Fruit fly (Drosophila melanogaster) whole organism, embryonic: ENCODE data around the gene Cpr67Fa1.

Experiments used
- Abd-B ChIP-seq: fragments of 200-800 bp; sonication (Bioruptor generic); optimal IDR thresholded peaks from 2 replicates; lab custom pipeline; 2018; ENCODE audit warnings: missing biosample characterization, mild to moderate bottlenecking, missing genetic modification characterization, moderate library complexity
- Blimp-1 ChIP-seq: fragments of 200-800 bp; sonication (Bioruptor generic); optimal IDR thresholded peaks from 3 replicates; lab custom pipeline; 2018; ENCODE audit warnings: missing biosample characterization, missing genetic modification characterization, mild to moderate bottlenecking, moderate library complexity, missing genetic modification reagents
- BtbVII ChIP-seq: fragments of 200-800 bp; sonication (Bioruptor generic); optimal IDR thresholded peaks from 3 replicates; lab custom pipeline; 2017; ENCODE audit warnings: missing biosample characterization, mild to moderate bottlenecking, missing genetic modification characterization
- CG10366 ChIP-seq: fragments of 200-800 bp; sonication (Bioruptor generic); IDR thresholded peaks from 2 replicates; pipeline ENCODE4 v1.3.6; 2022; ENCODE audit warnings: missing biosample characterization, missing genetic modification characterization
- CG11696 ChIP-seq: fragments of 200-800 bp; sonication (Bioruptor generic); IDR thresholded peaks from 2 replicates; pipeline ENCODE4 v1.3.6; 2022; ENCODE audit warnings: missing biosample characterization, missing genetic modification characterization
- CG13424 ChIP-seq: fragments of 200-800 bp; sonication (Bioruptor generic); optimal IDR thresholded peaks from 2 replicates; lab custom pipeline; 2019; ENCODE audit warnings: missing biosample characterization, mild to moderate bottlenecking, missing genetic modification characterization, moderate library complexity
- CG13894 ChIP-seq: fragments of 200-800 bp; sonication (Bioruptor generic); optimal IDR thresholded peaks from 3 replicates; lab custom pipeline; 2018; ENCODE audit warnings: missing biosample characterization, mild to moderate bottlenecking, missing genetic modification characterization, moderate library complexity
- CG15269 ChIP-seq: fragments of 200-800 bp; sonication (Bioruptor generic); optimal IDR thresholded peaks from 2 replicates; lab custom pipeline; 2018; ENCODE audit warnings: missing biosample characterization, mild to moderate bottlenecking, missing genetic modification characterization, moderate library complexity
- CG17328 ChIP-seq: fragments of 200-800 bp; sonication (Bioruptor generic); IDR thresholded peaks from 2 replicates; pipeline ENCODE4 v1.3.6; 2022; ENCODE audit warnings: missing biosample characterization, missing genetic modification characterization
- CG18011 ChIP-seq: fragments of 200-800 bp; sonication (Bioruptor generic); optimal IDR thresholded peaks from 2 replicates; lab custom pipeline; 2017; ENCODE audit warnings: missing biosample characterization, missing genetic modification characterization, mild to moderate bottlenecking, moderate library complexity, missing genotype
- CG2116 ChIP-seq: fragments of 200-800 bp; sonication (Bioruptor generic); optimal IDR thresholded peaks from 3 replicates; lab custom pipeline; 2018; ENCODE audit warnings: missing biosample characterization, mild to moderate bottlenecking, missing genetic modification characterization
- CG2120 ChIP-seq: fragments of 200-800 bp; sonication (Bioruptor generic); optimal IDR thresholded peaks from 3 replicates; lab custom pipeline; 2016; ENCODE audit warnings: missing biosample characterization, missing genetic modification characterization
- CG31441 ChIP-seq: fragments of 200-800 bp; sonication (Bioruptor generic); IDR thresholded peaks from 2 replicates; pipeline ENCODE4 v1.3.6; 2022; ENCODE audit warnings: missing biosample characterization, missing genetic modification characterization
- CG4820 ChIP-seq: fragments of 200-800 bp; sonication (Bioruptor generic); optimal IDR thresholded peaks from 3 replicates; lab custom pipeline; 2016; ENCODE audit warnings: missing biosample characterization, missing genetic modification characterization
- CG5180 ChIP-seq: fragments of 200-800 bp; sonication (Bioruptor generic); optimal IDR thresholded peaks from 3 replicates; lab custom pipeline; 2017; ENCODE audit warnings: missing biosample characterization, missing genetic modification characterization, mild to moderate bottlenecking, moderate library complexity, missing genetic modification reagents
- CG6272 ChIP-seq: fragments of 200-800 bp; sonication (Bioruptor generic); IDR thresholded peaks from 2 replicates; pipeline ENCODE4 v1.3.6; 2022; ENCODE audit warnings: missing biosample characterization, missing genetic modification characterization
- CG8281 ChIP-seq: fragments of 200-800 bp; sonication (Bioruptor generic); optimal IDR thresholded peaks from 2 replicates; lab custom pipeline; 2018; ENCODE audit warnings: missing biosample characterization, mild to moderate bottlenecking, missing genetic modification characterization, moderate library complexity
- CG8765 ChIP-seq: fragments of 200-800 bp; sonication (Bioruptor generic); IDR thresholded peaks from 2 replicates; pipeline ENCODE4 v1.3.6; 2022; ENCODE audit warnings: missing biosample characterization, missing genetic modification characterization
- CG9817 ChIP-seq: fragments of 200-800 bp; sonication (Bioruptor generic); optimal IDR thresholded peaks from 2 replicates; lab custom pipeline; 2018; ENCODE audit warnings: missing biosample characterization, mild to moderate bottlenecking, missing genetic modification characterization, moderate library complexity
- D19B ChIP-seq: fragments of 200-800 bp; sonication (Bioruptor generic); optimal IDR thresholded peaks from 2 replicates; lab custom pipeline; 2017; ENCODE audit warnings: missing biosample characterization, mild to moderate bottlenecking, missing genetic modification characterization
- Dad ChIP-seq: fragments of 200-800 bp; sonication (Bioruptor generic); optimal IDR thresholded peaks from 3 replicates; lab custom pipeline; 2016; ENCODE audit warnings: missing biosample characterization, missing genetic modification characterization
- Doc3 ChIP-seq: fragments of 200-800 bp; sonication (Bioruptor generic); IDR thresholded peaks from 3 replicates; pipeline ENCODE4 v1.3.6; 2022; ENCODE audit warnings: missing biosample characterization, missing genetic modification characterization; ENCODE audit not compliant: partially characterized antibody
- E2f1 ChIP-seq: fragments of 200-800 bp; sonication (Bioruptor generic); IDR thresholded peaks from 2 replicates; pipeline ENCODE4 v1.3.6; 2022; ENCODE audit warnings: missing biosample characterization, missing genetic modification characterization
- ERR ChIP-seq: fragments of 200-800 bp; sonication (Bioruptor generic); optimal IDR thresholded peaks from 2 replicates; lab custom pipeline; 2016; ENCODE audit warnings: missing biosample characterization, missing genetic modification characterization
- Fer2 ChIP-seq: fragments of 200-800 bp; sonication (Bioruptor generic); optimal IDR thresholded peaks from 2 replicates; lab custom pipeline; 2018; ENCODE audit warnings: missing biosample characterization, mild to moderate bottlenecking, missing genetic modification characterization, moderate library complexity
- HHEX ChIP-seq: fragments of 200-800 bp; sonication (Bioruptor generic); optimal IDR thresholded peaks from 3 replicates; lab custom pipeline; 2017; ENCODE audit warnings: missing biosample characterization, mild to moderate bottlenecking, missing genetic modification characterization, missing genetic modification reagents
- HmgZ ChIP-seq: fragments of 200-800 bp; sonication (Bioruptor generic); optimal IDR thresholded peaks from 2 replicates; lab custom pipeline; 2018; ENCODE audit warnings: missing biosample characterization, mild to moderate bottlenecking, missing genetic modification characterization
- Hr51 ChIP-seq, 2 experiments: fragments of 200-800 bp; sonication (Bioruptor generic); optimal IDR thresholded peaks; 2 replicates in 1 of 2; 3 replicates in 1 of 2; lab custom pipeline; 2016 to 2018; ENCODE audit warnings: missing biosample characterization in 2 of 2, missing genetic modification characterization in 2 of 2, mild to moderate bottlenecking in 1 of 2, moderate library complexity in 1 of 2
- Kr ChIP-seq: fragments of 200-800 bp; sonication (Bioruptor generic); optimal IDR thresholded peaks from 2 replicates; lab custom pipeline; 2017; ENCODE audit warnings: missing biosample characterization, mild to moderate bottlenecking, missing genetic modification characterization
- Lim3 ChIP-seq: fragments of 200-800 bp; sonication (Bioruptor generic); IDR thresholded peaks from 2 replicates; pipeline ENCODE4 v1.3.6; 2022; ENCODE audit warnings: missing biosample characterization, missing genetic modification characterization
- Oaz ChIP-seq: fragments of 200-800 bp; sonication (Bioruptor generic); IDR thresholded peaks from 2 replicates; pipeline ENCODE4 v1.3.6; 2022; ENCODE audit warnings: missing biosample characterization, missing genetic modification characterization
- Oli ChIP-seq: fragments of 200-800 bp; sonication (Bioruptor generic); optimal IDR thresholded peaks from 2 replicates; lab custom pipeline; 2018; ENCODE audit warnings: missing biosample characterization, mild to moderate bottlenecking, missing genetic modification characterization, moderate library complexity
- PHDP ChIP-seq: fragments of 200-800 bp; sonication (Bioruptor generic); optimal IDR thresholded peaks from 3 replicates; lab custom pipeline; 2018; ENCODE audit warnings: missing biosample characterization, mild to moderate bottlenecking, missing genetic modification characterization, moderate library complexity
- Sox100B ChIP-seq: fragments of 200-800 bp; sonication (Bioruptor generic); optimal IDR thresholded peaks from 3 replicates; lab custom pipeline; 2018; ENCODE audit warnings: missing biosample characterization, mild to moderate bottlenecking, missing genetic modification characterization
- Tbp ChIP-seq: fragments of >200 bp; optimal IDR thresholded peaks from 2 replicates; lab custom pipeline; 2018; ENCODE audit warnings: missing biosample characterization, missing genetic modification characterization
- aop ChIP-seq: fragments of 200-800 bp; sonication (Bioruptor generic); IDR thresholded peaks from 2 replicates; pipeline ENCODE4 v1.3.6; 2022; ENCODE audit warnings: missing biosample characterization, missing genetic modification characterization
- btn ChIP-seq: fragments of 200-800 bp; sonication (Bioruptor generic); optimal IDR thresholded peaks from 2 replicates; lab custom pipeline; 2016; ENCODE audit warnings: missing biosample characterization, missing genetic modification characterization
- crp ChIP-seq, 2 experiments: fragments of 200-800 bp; sonication (Bioruptor generic); optimal IDR thresholded peaks; 2 replicates in 1 of 2; 3 replicates in 1 of 2; lab custom pipeline; 2017; ENCODE audit warnings: missing biosample characterization in 2 of 2, missing genetic modification characterization in 2 of 2, mild to moderate bottlenecking in 1 of 2, moderate library complexity in 1 of 2
- da ChIP-seq: fragments of 200-800 bp; sonication (Bioruptor generic); optimal IDR thresholded peaks from 2 replicates; lab custom pipeline; 2016; ENCODE audit warnings: missing biosample characterization, missing genetic modification characterization
- dimm ChIP-seq: fragments of 200-800 bp; sonication (Bioruptor generic); IDR thresholded peaks from 2 replicates; pipeline ENCODE4 v1.3.6; 2022; ENCODE audit warnings: missing biosample characterization, missing genetic modification characterization
- exex ChIP-seq: fragments of 200-800 bp; sonication (Bioruptor generic); optimal IDR thresholded peaks from 4 replicates; lab custom pipeline; 2018; ENCODE audit warnings: missing biosample characterization, mild to moderate bottlenecking, missing genetic modification characterization, moderate library complexity
- gsb-n ChIP-seq: fragments of 200-800 bp; sonication (Bioruptor generic); optimal IDR thresholded peaks from 3 replicates; lab custom pipeline; 2018; ENCODE audit warnings: missing biosample characterization, mild to moderate bottlenecking, missing genetic modification characterization
- jing ChIP-seq: fragments of 200-800 bp; sonication (Bioruptor generic); optimal IDR thresholded peaks from 2 replicates; lab custom pipeline; 2018; ENCODE audit warnings: missing biosample characterization, mild to moderate bottlenecking, missing genetic modification characterization
- klu ChIP-seq: fragments of 200-800 bp; sonication (Bioruptor generic); IDR thresholded peaks from 2 replicates; pipeline ENCODE4 v1.3.6; 2022; ENCODE audit warnings: missing biosample characterization, missing genetic modification characterization
- lola ChIP-seq, 3 experiments: fragments of >200 bp in 2 of 3; fragments of 200-800 bp in 1 of 3; sonication (Bioruptor generic) in 1 of 3; optimal IDR thresholded peaks; 2 replicates each; lab custom pipeline; 2017 to 2019; ENCODE audit warnings: missing biosample characterization in 3 of 3, missing genetic modification characterization in 3 of 3, mild to moderate bottlenecking in 1 of 3, moderate library complexity in 1 of 3
- ranshi ChIP-seq: fragments of 200-800 bp; sonication (Bioruptor generic); IDR thresholded peaks from 2 replicates; pipeline ENCODE4 v1.3.6; 2022; ENCODE audit warnings: missing biosample characterization, missing genetic modification characterization
- sens ChIP-seq: fragments of 200-800 bp; sonication (Bioruptor generic); peaks from one replicate; lab custom pipeline; 2016; ENCODE audit warnings: missing biosample characterization, missing genetic modification characterization
- seq ChIP-seq: fragments of 200-800 bp; sonication (Bioruptor generic); IDR thresholded peaks from 2 replicates; pipeline ENCODE4 v1.3.6; 2022; ENCODE audit warnings: missing biosample characterization, missing genetic modification characterization
- sug ChIP-seq: fragments of 200-800 bp; optimal IDR thresholded peaks from 2 replicates; lab custom pipeline; 2019; ENCODE audit warnings: missing biosample characterization, mild to moderate bottlenecking, missing genetic modification characterization, moderate library complexity
- wdn ChIP-seq: fragments of 200-800 bp; sonication (Bioruptor generic); IDR thresholded peaks from 2 replicates; pipeline ENCODE4 v1.3.6; 2022; ENCODE audit warnings: missing biosample characterization, missing genetic modification characterization
- zen ChIP-seq: fragments of 200-800 bp; sonication (Bioruptor generic); optimal IDR thresholded peaks from 3 replicates; lab custom pipeline; 2018; ENCODE audit warnings: missing biosample characterization, mild to moderate bottlenecking, missing genetic modification characterization, moderate library complexity

The Cpr67Fa1 gene

dm6 chr3L:10931430-10931829 is 41.6 kb downstream of the Cpr67Fa1 start (continued):
- no peak for TF ChIP-seq CG8281 (tag; lab: Kevin White, UChicago)
- no peak for TF ChIP-seq CG11696
- TF ChIP-seq CG17328: no peak
- TF ChIP-seq BtbVII: no peak
- TF ChIP-seq CG15269: peak; percentile 48
- TF ChIP-seq PHDP (tag; lab: Kevin White, UChicago): peak; percentile 38
- TF ChIP-seq CG5180 (GFP tag; lab: Kevin White, UChicago): no peak
- no peak for TF ChIP-seq dimm (GFP tag; lab: Robert Waterston, UW)
- no peak for TF ChIP-seq CG4820 (GFP tag; lab: Kevin White, UChicago)
- TF ChIP-seq Lim3 (GFP tag; lab: Robert Waterston, UW): no peak
- TF ChIP-seq klu (GFP tag; lab: Robert Waterston, UW): 0 out of 2 replicates have a peak, but pooled peaks have one; percentile 18
- peak; percentile 51 for TF ChIP-seq CG13424
- no peak for TF ChIP-seq Tbp (GFP tag; lab: Kevin White, UChicago)
- no peak for TF ChIP-seq CG2116 (GFP tag; lab: Kevin White, UChicago)
- TF ChIP-seq gsb-n (tag; lab: Kevin White, UChicago): peak; percentile 18
- TF ChIP-seq E2f1 (GFP tag; lab: Robert Waterston, UW): no peak
- TF ChIP-seq Sox100B: peak; percentile 34
- TF ChIP-seq Fer2 (tag; lab: Kevin White, UChicago): no peak
- TF ChIP-seq D19B: no peak
- TF ChIP-seq Doc3 (GFP tag; lab: Robert Waterston, UW): no peak
- TF ChIP-seq CG9817 (tag; lab: Kevin White, UChicago): no peak
- no peak for TF ChIP-seq CG13894 (tag; lab: Kevin White, UChicago)
- peak; percentile 54 for TF ChIP-seq CG31441 (GFP tag; lab: Robert Waterston, UW)
- no peak for TF ChIP-seq CG18011
- no peak for TF ChIP-seq CG8765 (GFP tag; lab: Robert Waterston, UW)
- TF ChIP-seq Oli (tag; lab: Kevin White, UChicago): peak; percentile 53
- no peak for TF ChIP-seq ranshi (GFP tag; lab: Robert Waterston, UW)
- no peak for TF ChIP-seq Abd-B (GFP tag; lab: Kevin White, UChicago)
- TF ChIP-seq aop (GFP tag; lab: Robert Waterston, UW): no peak
- no peak for TF ChIP-seq Kr (GFP tag; lab: Kevin White, UChicago)
- no peak for TF ChIP-seq da (GFP tag; lab: Kevin White, UChicago)
- TF ChIP-seq wdn (GFP tag; lab: Robert Waterston, UW): no peak
- TF ChIP-seq seq (GFP tag; lab: Robert Waterston, UW): no peak
- peak; percentile 21; the same call in 1 of the 2 replicates for TF ChIP-seq CG10366 (GFP tag; lab: Robert Waterston, UW)
- peak; percentile 47 for TF ChIP-seq sens (GFP tag; lab: Kevin White, UChicago)
- no peak for TF ChIP-seq exex (tag; lab: Kevin White, UChicago)
- peak; percentile 43 for TF ChIP-seq Blimp-1 (GFP tag; lab: Kevin White, UChicago)
- TF ChIP-seq HHEX: peak; percentile 13
- peak in 1 of 3 experiments; percentile 54 for TF ChIP-seq lola (GFP tag; optimal IDR thresholded peaks at IDR 0.05; lab: Kevin White, UChicago)
- TF ChIP-seq HmgZ: no peak
- TF ChIP-seq ERR (GFP tag; lab: Kevin White, UChicago): no peak
- TF ChIP-seq zen (tag; lab: Kevin White, UChicago): no peak
- TF ChIP-seq jing (GFP tag; lab: Kevin White, UChicago): no peak
- no peak for TF ChIP-seq Dad
- TF ChIP-seq Oaz (GFP tag; lab: Robert Waterston, UW): no peak
- no peak for TF ChIP-seq btn (GFP tag; lab: Kevin White, UChicago)
- no peak for TF ChIP-seq CG2120
- TF ChIP-seq crp (GFP tag; optimal IDR thresholded peaks at IDR 0.05; lab: Kevin White, UChicago): no peak
- TF ChIP-seq CG6272 (GFP tag; lab: Robert Waterston, UW): no peak
- TF ChIP-seq sug (tag; lab: Kevin White, UChicago): no peak
- TF ChIP-seq Hr51 (GFP tag; optimal IDR thresholded peaks at IDR 0.05; lab: Kevin White, UChicago): peak in 1 of 2 experiments; percentile 49
